Fruit fly (Drosophila melanogaster): ENCODE data around the gene CG7369.

The CG7369 gene

DNA sequence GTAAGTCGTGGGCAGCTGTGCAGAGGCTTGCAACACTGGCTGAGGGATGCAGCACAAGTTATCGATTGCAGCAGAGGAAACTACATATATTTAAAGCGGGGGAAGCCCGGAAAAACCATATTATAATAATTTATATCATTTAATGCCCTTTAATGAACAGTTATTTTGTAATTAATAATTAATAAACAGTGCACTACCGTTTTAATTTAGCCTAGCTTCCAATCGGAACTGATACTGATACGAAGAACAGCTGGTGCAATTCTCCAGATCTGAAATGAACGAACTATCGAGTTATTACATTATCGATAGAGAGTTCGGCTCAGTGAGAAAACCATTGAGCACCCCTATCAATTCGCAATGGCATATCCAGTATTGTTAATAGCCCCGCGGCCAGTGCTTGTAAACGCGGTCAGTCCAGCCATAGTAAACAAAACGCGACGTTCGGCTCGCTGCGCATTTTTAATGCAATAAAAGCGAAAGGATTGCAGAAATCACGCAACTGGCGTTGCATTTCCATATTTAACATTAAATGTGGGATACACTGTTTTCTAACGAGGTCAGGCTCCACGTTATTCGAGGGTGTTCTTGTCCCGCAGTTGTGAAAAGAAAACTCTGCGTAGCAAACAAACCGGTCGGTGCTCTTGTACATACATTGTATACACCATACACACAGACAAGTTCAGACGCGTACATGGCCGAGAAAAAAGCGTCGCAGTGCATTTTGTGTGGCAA lies at the start of gene CG7369 (continued):
- TF ChIP-seq CG12104 (GFP tag; optimal IDR thresholded peaks at IDR 0.05) (peak; percentile 87), CG8478 (optimal IDR thresholded peaks at IDR 0.05) (no peak), ac (GFP tag; optimal IDR thresholded peaks at IDR 0.05) (no peak), NK7.1 (GFP tag; optimal IDR thresholded peaks at IDR 0.05) (peak; percentile 32), dmrt11E (tag; optimal IDR thresholded peaks at IDR 0.05) (peak; percentile 72), CG2875 (GFP tag; optimal IDR thresholded peaks at IDR 0.05) (peak; percentile 69), Sox102F (GFP tag; optimal IDR thresholded peaks at IDR 0.05) (peak; percentile 71), CG16863 (GFP tag; optimal IDR thresholded peaks at IDR 0.05) (peak; percentile 63), gfzf (GFP tag; optimal IDR thresholded peaks at IDR 0.05) (no peak), ssp (GFP tag; IDR thresholded peaks at IDR 0.05) (peak; percentile 83), mirr (GFP tag; optimal IDR thresholded peaks at IDR 0.05) (peak; percentile 61), Poxn (GFP tag; IDR thresholded peaks at IDR 0.05) (peak; percentile 57; the same call in 1 of the 2 replicates), Elba2 (GFP tag; optimal IDR thresholded peaks at IDR 0.05) (peak; percentile 70), kni (GFP tag; optimal IDR thresholded peaks at IDR 0.05) (peak; percentile 64), bcd (GFP tag; optimal IDR thresholded peaks at IDR 0.05) (peak; percentile 87), cg (GFP tag; optimal IDR thresholded peaks at IDR 0.05) (no peak), CG18599 (GFP tag; optimal IDR thresholded peaks at IDR 0.05) (peak; percentile 90), D19A (tag; optimal IDR thresholded peaks at IDR 0.05) (peak; percentile 57), CG34224 (GFP tag; IDR thresholded peaks at IDR 0.05; ENCODE audit: partially characterized antibody) (peak; percentile 59; the same call in 2 of the 3 replicates), yki (optimal IDR thresholded peaks at IDR 0.05) (no peak), CG30431 (GFP tag; optimal IDR thresholded peaks at IDR 0.05) (peak; percentile 67), CG11398 (GFP tag; optimal IDR thresholded peaks at IDR 0.05) (peak; percentile 71), pros (GFP tag; optimal IDR thresholded peaks at IDR 0.05) (no peak), CG10321 (GFP tag; IDR thresholded peaks at IDR 0.05) (no peak), odd (GFP tag; optimal IDR thresholded peaks at IDR 0.05) (peak; percentile 78), Hmr (GFP tag; optimal IDR thresholded peaks at IDR 0.05) (peak; percentile 91), gcm (GFP tag; optimal IDR thresholded peaks at IDR 0.05) (peak; percentile 55), CG17829 (tag; optimal IDR thresholded peaks at IDR 0.05) (peak; percentile 81), CG9609 (GFP tag; optimal IDR thresholded peaks at IDR 0.05) (peak; percentile 63), lov (optimal IDR thresholded peaks at IDR 0.05) (no peak), lov (GFP tag; IDR thresholded peaks at IDR 0.05) (no peak), D (optimal IDR thresholded peaks at IDR 0.05) (no peak), D (GFP tag; optimal IDR thresholded peaks at IDR 0.05) (peak; percentile 81), Camta (GFP tag; optimal IDR thresholded peaks at IDR 0.05) (peak; percentile 36), CG1233 (GFP tag; optimal IDR thresholded peaks at IDR 0.05) (peak; percentile 85), fru (optimal IDR thresholded peaks at IDR 0.05) (no peak), CG14965 (GFP tag; optimal IDR thresholded peaks at IDR 0.05; ENCODE audit: borderline replicate concordance) (peak; percentile 20), Dip3 (GFP tag; optimal IDR thresholded peaks at IDR 0.05) (peak; percentile 89), CG6654 (GFP tag; optimal IDR thresholded peaks at IDR 0.05) (peak; percentile 54), CG9727 (GFP tag; optimal IDR thresholded peaks at IDR 0.05) (peak; percentile 89), CG11504 (tag; optimal IDR thresholded peaks at IDR 0.05) (peak; percentile 82), Usf (GFP tag; optimal IDR thresholded peaks at IDR 0.05) (peak; percentile 82), fd3F (GFP tag; optimal IDR thresholded peaks at IDR 0.05) (peak; percentile 82), CG17361 (GFP tag; IDR thresholded peaks at IDR 0.05) (peak; percentile 93), Fer3 (tag; optimal IDR thresholded peaks at IDR 0.05) (peak; percentile 77), Abd-B (GFP tag; optimal IDR thresholded peaks at IDR 0.05) (peak; percentile 87), CG17568 (GFP tag; optimal IDR thresholded peaks at IDR 0.05) (no peak), CG33557 (GFP tag; optimal IDR thresholded peaks at IDR 0.05) (peak; percentile 73), sob (GFP tag; IDR thresholded peaks at IDR 0.05) (peak; percentile 89), Sin3A (optimal IDR thresholded peaks at IDR 0.05) (peak; percentile 97), YL-1 (GFP tag; optimal IDR thresholded peaks at IDR 0.05) (peak; percentile 74)

Measured in whole organism, embryonic.